Fruit fly (Drosophila melanogaster) whole organism, wandering third instar larva: ENCODE results near the gene atk.

ENCODE experiments used
- Abd-B ChIP-seq: fragments of >200 bp; optimal IDR thresholded peaks from 2 replicates; lab custom pipeline; 2017; ENCODE audit warnings: missing biosample characterization, missing genetic modification characterization
- CrebA ChIP-seq: fragments of 200-800 bp; sonication (Bioruptor generic); optimal IDR thresholded peaks from 2 replicates; lab custom pipeline; 2016; ENCODE audit warnings: missing biosample characterization, mild to moderate bottlenecking, missing genetic modification characterization, borderline replicate concordance
- HLH106 ChIP-seq: fragments of 200-800 bp; optimal IDR thresholded peaks from 3 replicates; lab custom pipeline; 2019; ENCODE audit warnings: missing biosample characterization, mild to moderate bottlenecking, missing genetic modification characterization, moderate library complexity
- br ChIP-seq: fragments of 200-800 bp; sonication (Bioruptor generic); optimal IDR thresholded peaks from 2 replicates; lab custom pipeline; 2016; ENCODE audit warnings: missing biosample characterization, missing genetic modification characterization

dm6 chr3L:20466599-20466998 lies 1.9 kb upstream of the atk start, which contains the start of gene Tdh:
- no peak for TF ChIP-seq br (GFP tag; lab: Kevin White, UChicago)
- no peak for TF ChIP-seq CrebA (GFP tag; lab: Kevin White, UChicago)
- TF ChIP-seq HLH106 (tag; lab: Kevin White, UChicago) = no peak
- TF ChIP-seq Abd-B (GFP tag; lab: Kevin White, UChicago) = no peak
